Fruit fly (Drosophila melanogaster) whole organism: ENCODE data around the gene kirre.

Experiments
- Dll ChIP-seq: fragments of >200 bp; optimal IDR thresholded peaks from 2 replicates; lab custom pipeline; 2017
- EcR ChIP-seq, 2 experiments: fragments of >200 bp; optimal IDR thresholded peaks; 2 replicates each; lab custom pipeline; 2017; ENCODE audit warnings: missing biosample characterization in 2 of 2, missing genetic modification characterization in 2 of 2, missing genetic modification reagents in 2 of 2
- pan ChIP-seq: fragments of >200 bp; optimal IDR thresholded peaks from 2 replicates; lab custom pipeline; 2017
- usp ChIP-seq: fragments of >200 bp; optimal IDR thresholded peaks from 2 replicates; lab custom pipeline; 2017; ENCODE audit warnings: missing biosample characterization, missing genetic modification characterization, mixed read lengths

dm6 chrX:2713776-2714175, 26.4 kb upstream of the kirre start, which contains the start of the genes CG2685 and CG2694:
- no peak for TF ChIP-seq pan (lab: Kevin White, UChicago)
- TF ChIP-seq Dll, result no peak
- no peak for TF ChIP-seq EcR (GFP tag; optimal IDR thresholded peaks at IDR 0.05; lab: Kevin White, UChicago)
- TF ChIP-seq usp (GFP tag; lab: Kevin White, UChicago), result no peak
